Fruit fly (Drosophila melanogaster) whole organism, wandering third instar larva: Measurements from ENCODE around the gene htk.
A peak's percentile ranks its signal among the peaks of the same experiment; 100 is the strongest.

ENCODE experiments used
- Abd-B ChIP-seq: fragments of >200 bp; optimal IDR thresholded peaks from 2 replicates; lab custom pipeline; 2017; ENCODE audit warnings: missing biosample characterization, missing genetic modification characterization
- CrebA ChIP-seq: fragments of 200-800 bp; sonication (Bioruptor generic); optimal IDR thresholded peaks from 2 replicates; lab custom pipeline; 2016; ENCODE audit warnings: missing biosample characterization, mild to moderate bottlenecking, missing genetic modification characterization, borderline replicate concordance
- Dfd ChIP-seq: fragments of >200 bp; optimal IDR thresholded peaks from 2 replicates; lab custom pipeline; 2017; ENCODE audit warnings: missing biosample characterization, missing genetic modification characterization
- Dif ChIP-seq: fragments of 200-275, 200-300 bp; sonication (Bioruptor generic); optimal IDR thresholded peaks from 2 replicates; lab custom pipeline; 2018; ENCODE audit warnings: missing biosample characterization, missing genetic modification characterization; ENCODE audit not compliant: partially characterized antibody
- GATAd ChIP-seq: sonication (Bioruptor generic); optimal IDR thresholded peaks from 2 replicates; lab custom pipeline; 2016; ENCODE audit warnings: missing biosample characterization, missing genetic modification characterization
- HLH106 ChIP-seq: fragments of 200-800 bp; optimal IDR thresholded peaks from 3 replicates; lab custom pipeline; 2019; ENCODE audit warnings: missing biosample characterization, mild to moderate bottlenecking, missing genetic modification characterization, moderate library complexity
- Hnf4 ChIP-seq: fragments of 200-800 bp; sonication (Bioruptor generic); optimal IDR thresholded peaks from 2 replicates; lab custom pipeline; 2016; ENCODE audit warnings: missing biosample characterization, mild to moderate bottlenecking, missing genetic modification characterization
- Hr78 ChIP-seq: fragments of >200 bp; optimal IDR thresholded peaks from 2 replicates; lab custom pipeline; 2017; ENCODE audit warnings: missing biosample characterization, missing genetic modification characterization
- Hr83 ChIP-seq: fragments of 200-300 bp; sonication (Bioruptor generic); optimal IDR thresholded peaks from 2 replicates; lab custom pipeline; 2016; ENCODE audit warnings: missing biosample characterization, mild to moderate bottlenecking, missing genetic modification characterization, moderate library complexity; ENCODE audit not compliant: poor library complexity, severe bottlenecking
- Jra ChIP-seq: sonication (Bioruptor generic); optimal IDR thresholded peaks from 2 replicates; lab custom pipeline; 2016; ENCODE audit warnings: missing biosample characterization, missing genetic modification characterization
- Mio ChIP-seq: sonication (Bioruptor generic); optimal IDR thresholded peaks from 2 replicates; lab custom pipeline; 2016; ENCODE audit warnings: missing biosample characterization, missing genetic modification characterization
- N ChIP-seq: fragments of >200 bp; optimal IDR thresholded peaks from 2 replicates; lab custom pipeline; 2018; ENCODE audit warnings: missing biosample characterization, missing external identifiers, missing genetic modification characterization
- Rel ChIP-seq, 2 experiments: fragments of 200-800 bp; sonication (Bioruptor generic) in 1 of 2; optimal IDR thresholded peaks; 2 replicates in 1 of 2; 3 replicates in 1 of 2; lab custom pipeline; 2016 to 2019; ENCODE audit warnings: mild to moderate bottlenecking in 2 of 2, missing biosample characterization in 2 of 2, missing genetic modification characterization in 2 of 2, moderate library complexity in 1 of 2
- br ChIP-seq: fragments of 200-800 bp; sonication (Bioruptor generic); optimal IDR thresholded peaks from 2 replicates; lab custom pipeline; 2016; ENCODE audit warnings: missing biosample characterization, missing genetic modification characterization
- brk ChIP-seq: fragments of 200-800 bp; sonication (Bioruptor generic); optimal IDR thresholded peaks from 2 replicates; lab custom pipeline; 2016; ENCODE audit warnings: missing biosample characterization, mild to moderate bottlenecking, missing genetic modification characterization
- dl ChIP-seq, 2 experiments: fragments of 175-275, 200-275 bp in 1 of 2; fragments of 200-275 bp in 1 of 2; sonication (Bioruptor generic); optimal IDR thresholded peaks; lab custom pipeline; 2018; ENCODE audit warnings: mild to moderate bottlenecking in 2 of 2, missing biosample characterization in 2 of 2, missing genetic modification characterization in 2 of 2, moderate library complexity in 2 of 2; ENCODE audit not compliant: partially characterized antibody in 2 of 2, insufficient read depth in 1 of 2
- dmrt93B ChIP-seq: fragments of 200-800 bp; sonication (Bioruptor generic); optimal IDR thresholded peaks from 2 replicates; lab custom pipeline; 2018; ENCODE audit warnings: missing biosample characterization, mild to moderate bottlenecking, missing genetic modification characterization
- dsf ChIP-seq: sonication (Bioruptor generic); optimal IDR thresholded peaks from 2 replicates; lab custom pipeline; 2016; ENCODE audit warnings: missing biosample characterization, missing genetic modification characterization, borderline replicate concordance
- ey ChIP-seq: fragments of 200-800 bp; sonication (Bioruptor generic); optimal IDR thresholded peaks from 2 replicates; lab custom pipeline; 2016; ENCODE audit warnings: missing biosample characterization, missing genetic modification characterization
- fru ChIP-seq: fragments of 200-800 bp; sonication (Bioruptor generic); optimal IDR thresholded peaks from 3 replicates; lab custom pipeline; 2016; ENCODE audit warnings: missing biosample characterization, mild to moderate bottlenecking, missing genetic modification characterization
- jim ChIP-seq: fragments of 175-275, 200-325 bp; sonication (Bioruptor generic); optimal IDR thresholded peaks from 2 replicates; lab custom pipeline; 2016; ENCODE audit warnings: missing biosample characterization, mild to moderate bottlenecking, missing genetic modification characterization
- lola ChIP-seq: fragments of >200 bp; optimal IDR thresholded peaks from 2 replicates; lab custom pipeline; 2017; ENCODE audit warnings: missing biosample characterization, missing genetic modification characterization
- pan ChIP-seq: fragments of >200 bp; optimal IDR thresholded peaks from 2 replicates; lab custom pipeline; 2017
- psq ChIP-seq: fragments of 200-800 bp; sonication (Bioruptor generic); optimal IDR thresholded peaks from 3 replicates; lab custom pipeline; 2017; ENCODE audit warnings: missing biosample characterization, mild to moderate bottlenecking, missing genetic modification characterization, moderate library complexity
- sage ChIP-seq: fragments of 200-800 bp; sonication (Bioruptor generic); optimal IDR thresholded peaks from 2 replicates; lab custom pipeline; 2016; ENCODE audit warnings: missing biosample characterization, mild to moderate bottlenecking, missing genetic modification characterization
- sv ChIP-seq: fragments of 200-800 bp; sonication (Bioruptor generic); optimal IDR thresholded peaks from 3 replicates; lab custom pipeline; 2016; ENCODE audit warnings: missing biosample characterization, missing genetic modification characterization
- usp ChIP-seq: fragments of >200 bp; optimal IDR thresholded peaks from 2 replicates; lab custom pipeline; 2017; ENCODE audit warnings: missing biosample characterization, missing genetic modification characterization
- woc ChIP-seq: sonication (Bioruptor generic); optimal IDR thresholded peaks from 2 replicates; lab custom pipeline; 2016; ENCODE audit warnings: missing biosample characterization, mild to moderate bottlenecking, missing genetic modification characterization

htk gene

dm6 chrX:18899835-18900460 is 56.5 kb downstream of the htk start, which contains the start of gene CG7378:
Gene CG7378, plus strand, starts transcription at chrX:18900410.
- no peak for TF ChIP-seq Dif (GFP tag; lab: Kevin White, UChicago)
- peak; percentile 39 for TF ChIP-seq sv

- no peak for TF ChIP-seq Rel (GFP tag; optimal IDR thresholded peaks at IDR 0.05; lab: Kevin White, UChicago)
- no peak for TF ChIP-seq Rel (tag; optimal IDR thresholded peaks at IDR 0.05; lab: Kevin White, UChicago)
- no peak for TF ChIP-seq dsf (GFP tag; lab: Kevin White, UChicago)
- TF ChIP-seq dl (GFP tag; optimal IDR thresholded peaks at IDR 0.05; lab: Kevin White, UChicago; ENCODE audit: insufficient read depth in 1 of 2, partially characterized antibody in 2 of 2), result no peak
- no peak for TF ChIP-seq usp (GFP tag; lab: Kevin White, UChicago)
- no peak for TF ChIP-seq woc (GFP tag; lab: Kevin White, UChicago)
Observed at dm6 chrX:18900958-18901357, 57.5 kb downstream of the htk start.

- no peak for TF ChIP-seq lola (GFP tag; lab: Kevin White, UChicago)
- no peak for TF ChIP-seq usp (GFP tag; lab: Kevin White, UChicago)
- no peak for TF ChIP-seq pan
- TF ChIP-seq CrebA (GFP tag; lab: Kevin White, UChicago), result no peak
- TF ChIP-seq Dif (GFP tag; lab: Kevin White, UChicago), result no peak
- no peak for TF ChIP-seq Hr83 (GFP tag; lab: Kevin White, UChicago)
- no peak for TF ChIP-seq sage (GFP tag; lab: Kevin White, UChicago)
- no peak for TF ChIP-seq psq (GFP tag; lab: Kevin White, UChicago)
- TF ChIP-seq ey (GFP tag; lab: Kevin White, UChicago), result no peak
- no peak for TF ChIP-seq dsf (GFP tag; lab: Kevin White, UChicago)
- TF ChIP-seq HLH106 (tag; lab: Kevin White, UChicago), result no peak
- TF ChIP-seq brk (GFP tag; lab: Kevin White, UChicago), result no peak
- TF ChIP-seq, all 38 proteins: peak for 0
Observed at dm6 chrX:18902800-18903199, 59.3 kb downstream of the htk start.

- TF ChIP-seq dl (GFP tag; optimal IDR thresholded peaks at IDR 0.05; lab: Kevin White, UChicago; ENCODE audit: insufficient read depth in 1 of 2, partially characterized antibody in 2 of 2), result no peak
- TF ChIP-seq Dfd, result no peak
- TF ChIP-seq br (GFP tag; lab: Kevin White, UChicago), result no peak
- no peak for TF ChIP-seq Mio (GFP tag; lab: Kevin White, UChicago)
- no peak for TF ChIP-seq fru
- TF ChIP-seq Hr78, result no peak
- TF ChIP-seq Jra (GFP tag; lab: Kevin White, UChicago), result no peak
- TF ChIP-seq Hnf4 (GFP tag; lab: Kevin White, UChicago), result no peak
- TF ChIP-seq Abd-B (GFP tag; lab: Kevin White, UChicago), result no peak
- TF ChIP-seq jim (GFP tag; lab: Kevin White, UChicago), result no peak
- TF ChIP-seq CrebA (GFP tag; lab: Kevin White, UChicago), result no peak
- TF ChIP-seq GATAd (GFP tag; lab: Kevin White, UChicago), result no peak
- no peak for TF ChIP-seq HLH106 (tag; lab: Kevin White, UChicago)
- TF ChIP-seq sv, result no peak
- TF ChIP-seq woc (GFP tag; lab: Kevin White, UChicago), result no peak
- no peak for TF ChIP-seq Dif (GFP tag; lab: Kevin White, UChicago)
- TF ChIP-seq N (GFP tag; lab: Kevin White, UChicago), result no peak
- TF ChIP-seq dmrt93B (GFP tag; lab: Kevin White, UChicago), result no peak
- no peak for TF ChIP-seq pan
- no peak for TF ChIP-seq Rel (GFP tag; optimal IDR thresholded peaks at IDR 0.05; lab: Kevin White, UChicago)
- no peak for TF ChIP-seq Rel (tag; optimal IDR thresholded peaks at IDR 0.05; lab: Kevin White, UChicago)
- TF ChIP-seq, all 38 proteins: peak for 0
Observed at dm6 chrX:18905152-18905551, 61.7 kb downstream of the htk start.
